Worm (Caenorhabditis elegans) whole organism, L4 larva: Measurements from ENCODE around the gene col-152.

Experiments used
- F26F4.8 ChIP-seq: fragments of 200-800 bp; sonication (Bioruptor generic); conservative IDR thresholded peaks from 2 replicates; pipeline ENCODE4 v1.3.6; 2022; ENCODE audit warnings: missing genetic modification characterization, missing compliant biosample characterization
- R02D3.7 ChIP-seq: fragments of 150-350 bp; sonication (generic microtip); optimal IDR thresholded peaks from 3 replicates; lab custom pipeline; 2014; ENCODE audit warnings: missing biosample characterization, missing genetic modification characterization
- ceh-44 ChIP-seq: fragments of 200-800 bp; sonication (Bioruptor generic); IDR thresholded peaks from 2 replicates; pipeline ENCODE4 v1.3.6; 2022; ENCODE audit warnings: missing genetic modification reagents, missing genetic modification characterization, missing compliant biosample characterization
- lin-39 ChIP-seq: fragments of 150-350 bp; optimal IDR thresholded peaks from 2 replicates; lab custom pipeline; 2014; ENCODE audit warnings: missing biosample characterization, missing genetic modification reagents, missing genetic modification characterization
- lsy-2 ChIP-seq, 2 experiments: fragments of 150-350 bp in 1 of 2; sonication (generic microtip) in 1 of 2; optimal IDR thresholded peaks; 2 replicates each; lab custom pipeline; 2014 to 2017; ENCODE audit warnings: missing biosample characterization in 2 of 2, missing genetic modification characterization in 2 of 2
- nhr-111 ChIP-seq: fragments of 200-800 bp; sonication (Bioruptor generic); optimal IDR thresholded peaks from 2 replicates; lab custom pipeline; 2018; ENCODE audit warnings: mild to moderate bottlenecking, missing genetic modification characterization, missing compliant biosample characterization
- nhr-237 ChIP-seq: sonication (generic microtip); optimal IDR thresholded peaks from 2 replicates; lab custom pipeline; 2017; ENCODE audit warnings: missing biosample characterization, missing genetic modification characterization
- nhr-76 ChIP-seq: fragments of 150-350 bp; optimal IDR thresholded peaks from 2 replicates; lab custom pipeline; 2014; ENCODE audit warnings: missing biosample characterization, missing genetic modification characterization
- php-3 ChIP-seq: fragments of 200-800 bp; sonication (Bioruptor generic); IDR thresholded peaks from 2 replicates; pipeline ENCODE4 v1.3.6; 2022; ENCODE audit warnings: missing genetic modification reagents, missing genetic modification characterization, missing compliant biosample characterization
- spr-1 ChIP-seq: sonication (generic microtip); optimal IDR thresholded peaks from 2 replicates; lab custom pipeline; 2016; ENCODE audit warnings: mild to moderate bottlenecking, missing genetic modification characterization, missing compliant biosample characterization

DNA sequence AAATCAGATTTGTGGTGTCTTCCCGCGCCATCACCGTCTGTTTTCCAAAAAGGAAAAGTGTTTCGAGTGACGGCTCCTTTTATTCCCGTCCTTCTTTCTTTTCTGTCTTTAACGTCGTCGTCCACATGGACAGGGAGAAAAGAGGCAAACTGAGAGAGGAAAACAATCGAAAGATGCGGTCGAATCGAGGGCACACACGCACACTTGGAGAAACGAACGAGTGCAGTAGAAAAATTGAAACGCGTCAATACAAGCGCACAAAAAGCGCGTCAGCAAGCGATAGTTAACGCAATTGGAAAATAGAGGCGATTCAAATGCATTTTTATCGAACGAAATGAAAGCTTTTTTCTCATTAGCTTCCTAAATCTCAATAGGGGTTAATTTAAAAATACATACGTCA, 23.9 kb upstream of the col-152 start:
- TF ChIP-seq F26F4.8 (GFP tag; lab: Robert Waterston, UW) (no peak), lin-39 (tag; lab: Kevin White, UChicago) (no peak), R02D3.7 (tag; lab: Kevin White, UChicago) (no peak), nhr-76 (tag; lab: Kevin White, UChicago) (no peak), spr-1 (tag; lab: Kevin White, UChicago) (peak; percentile 59), nhr-237 (tag; lab: Kevin White, UChicago) (no peak), ceh-44 (GFP tag; lab: Robert Waterston, UW) (no peak), lsy-2 (tag; optimal IDR thresholded peaks at IDR 0.05; lab: Kevin White, UChicago) (peak; percentile 75 to 93), nhr-111 (GFP tag; lab: Kevin White, UChicago) (no peak), php-3 (peak; percentile 33; the same call in 1 of the 2 replicates)
